Worm (Caenorhabditis elegans): ENCODE results near the gene wrb-1.

The wrb-1 gene

ce11 chrV:1164196-1164691 lies 31.6 kb upstream of the wrb-1 start, which contains the start of gene T21H3.5:
Gene T21H3.5 (minus strand): TSS chrV:1164293.
- TF ChIP-seq ham-2 (GFP tag; optimal IDR thresholded peaks at IDR 0.05) (peak; percentile 87), unc-120 (tag; optimal IDR thresholded peaks at IDR 0.05; ENCODE audit: poor library complexity, severe bottlenecking) (no peak)

DNA sequence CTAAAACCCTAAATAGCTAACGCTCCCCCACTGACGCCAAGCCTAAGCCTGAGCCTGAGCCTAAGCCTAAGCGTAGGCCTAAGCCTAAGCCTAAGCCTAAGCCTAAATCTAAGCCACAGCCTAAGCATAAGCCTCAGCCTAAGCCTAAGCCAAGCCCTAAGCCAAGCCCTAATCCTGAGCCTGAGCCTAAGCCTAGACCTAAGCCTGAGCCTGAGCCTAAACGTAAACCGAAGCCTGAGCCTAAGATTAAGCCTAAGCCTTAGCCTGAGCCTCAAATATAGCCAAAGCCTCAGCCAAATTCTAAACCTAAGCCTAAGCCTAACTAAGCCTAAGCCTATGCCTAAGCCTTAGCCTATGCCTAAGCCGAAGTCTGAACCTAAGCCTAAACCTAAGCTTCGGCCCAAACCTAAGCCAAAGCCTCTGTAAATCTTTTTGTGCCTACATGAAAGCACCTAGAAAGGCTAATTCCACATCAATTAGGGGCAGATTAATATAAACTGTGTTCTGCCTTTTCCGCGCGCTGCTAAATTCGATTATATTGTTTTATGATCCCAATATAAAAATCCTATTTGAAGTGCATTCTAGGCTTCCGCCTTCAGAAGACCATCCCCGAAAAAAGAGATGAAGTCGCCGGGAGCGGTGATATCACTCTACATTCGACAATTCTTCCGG lies 30.6 kb upstream of the wrb-1 start, which contains the start of gene ptr-16:
TSS of gene ptr-16 (plus strand) at position 622 of the 672 bp plus-strand sequence.
- peak; percentile 24 for TF ChIP-seq ceh-83 (GFP tag; optimal IDR thresholded peaks at IDR 0.05)
- no peak for TF ChIP-seq nhr-237 (tag; optimal IDR thresholded peaks at IDR 0.05)

DNA sequence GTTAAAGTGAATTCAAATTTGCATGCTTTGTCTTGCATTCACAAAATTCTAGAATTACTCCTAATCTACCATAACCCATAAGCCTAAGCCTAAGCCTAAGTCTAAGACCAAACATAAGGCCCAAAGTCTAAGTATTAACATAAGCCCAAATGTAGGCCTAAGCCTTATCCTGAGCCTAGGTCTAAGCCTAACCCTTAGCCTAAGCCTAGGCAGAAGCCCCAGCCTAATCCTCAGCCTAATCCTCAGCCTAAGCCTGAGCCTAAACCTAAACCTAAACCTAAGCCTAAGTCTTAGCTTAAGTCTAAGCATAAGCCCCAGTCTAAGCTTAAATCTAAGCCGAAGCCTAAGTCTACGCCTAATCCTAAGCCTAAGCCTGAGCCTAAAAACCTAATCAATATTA lies 25.3 kb upstream of the wrb-1 start:
- TF ChIP-seq drap-1 (GFP tag; optimal IDR thresholded peaks at IDR 0.05) (no peak), tbx-8 (GFP tag; optimal IDR thresholded peaks at IDR 0.05) (no peak), nhr-237 (tag; optimal IDR thresholded peaks at IDR 0.05) (no peak), mep-1 (tag; optimal IDR thresholded peaks at IDR 0.05) (no peak), bed-3 (GFP tag; optimal IDR thresholded peaks at IDR 0.05) (no peak), ztf-11 (tag; optimal IDR thresholded peaks at IDR 0.05) (no peak), ceh-39 (tag; optimal IDR thresholded peaks at IDR 0.05) (no peak)

ce11 chrV:1176277-1176839 lies 19.5 kb upstream of the wrb-1 start, which contains the start of gene T21H3.1:
Gene T21H3.1 (plus strand): TSS chrV:1176724.
- no peak for TF ChIP-seq M03D4.4 (tag; optimal IDR thresholded peaks at IDR 0.05)
- TF ChIP-seq zip-8 (tag; optimal IDR thresholded peaks at IDR 0.05), result peak; percentile 45
- no peak for TF ChIP-seq snpc-4 (tag; optimal IDR thresholded peaks at IDR 0.05)
- TF ChIP-seq elt-3 (tag; optimal IDR thresholded peaks at IDR 0.05), result no peak
- TF ChIP-seq mep-1 (tag; optimal IDR thresholded peaks at IDR 0.05), result no peak
- no peak for TF ChIP-seq cnd-1 (tag; optimal IDR thresholded peaks at IDR 0.05)

- TF ChIP-seq unc-39 (tag; optimal IDR thresholded peaks at IDR 0.05) (no peak), flh-1 (GFP tag; optimal IDR thresholded peaks at IDR 0.05) (no peak), sptf-1 (tag; optimal IDR thresholded peaks at IDR 0.05) (no peak), ceh-39 (tag; optimal IDR thresholded peaks at IDR 0.05) (no peak), hlh-1 (tag; optimal IDR thresholded peaks at IDR 0.05) (no peak), unc-120 (tag; optimal IDR thresholded peaks at IDR 0.05; ENCODE audit: poor library complexity, severe bottlenecking) (no peak), blmp-1 (tag; optimal IDR thresholded peaks at IDR 0.05) (no peak), nhr-2 (tag; optimal IDR thresholded peaks at IDR 0.05) (no peak), elt-1 (tag; optimal IDR thresholded peaks at IDR 0.05; ENCODE audit: borderline replicate concordance, insufficient read depth) (no peak), tbx-8 (GFP tag; optimal IDR thresholded peaks at IDR 0.05) (no peak), ces-1 (GFP tag; optimal IDR thresholded peaks at IDR 0.05) (no peak), pha-4 (tag; optimal IDR thresholded peaks at IDR 0.05) (no peak)
Measured at ce11 chrV:1179279-1179678, 16.6 kb upstream of the wrb-1 start, which contains the start of gene F25A2.1. Gene F25A2.1 (plus strand): TSS chrV:1179579.

DNA sequence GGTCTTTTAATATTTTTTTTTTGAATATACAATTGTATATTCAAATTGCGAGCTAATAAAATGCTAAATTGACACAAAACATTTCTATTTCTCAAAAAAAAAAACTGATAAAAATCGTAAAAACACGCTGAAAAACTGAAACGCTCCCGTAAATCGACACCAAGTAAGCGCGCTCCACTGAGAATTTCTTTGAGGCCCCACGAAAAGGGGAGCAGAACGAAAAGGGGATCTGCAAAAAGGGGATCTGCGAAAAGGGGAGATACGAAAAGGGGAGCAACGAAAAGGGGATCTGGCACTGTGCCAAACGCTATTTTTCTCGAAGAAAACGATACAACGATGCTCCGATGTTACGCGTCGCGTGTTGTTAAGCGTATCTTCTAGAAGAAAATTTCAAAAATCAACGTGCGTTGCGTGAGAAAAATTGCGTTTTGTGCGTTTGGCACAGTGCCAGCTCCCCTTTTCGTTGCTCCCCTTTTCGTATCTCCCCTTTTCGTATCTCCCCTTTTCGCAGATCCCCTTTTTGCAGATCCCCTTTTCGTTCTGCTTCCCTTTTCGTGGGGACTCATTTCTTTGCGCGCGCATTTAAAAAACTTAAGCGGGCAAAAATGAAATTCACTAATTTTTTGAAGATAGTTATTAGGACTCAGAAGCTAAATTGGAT lies 1.3 kb downstream of the wrb-1 start:
- TF ChIP-seq cnd-1 (tag; optimal IDR thresholded peaks at IDR 0.05) (peak; percentile 23), sptf-1 (tag; optimal IDR thresholded peaks at IDR 0.05) (peak; percentile 75), mls-2 (tag; optimal IDR thresholded peaks at IDR 0.05) (peak; percentile 54), ces-1 (GFP tag; optimal IDR thresholded peaks at IDR 0.05) (peak; percentile 42), drap-1 (GFP tag; optimal IDR thresholded peaks at IDR 0.05) (peak; percentile 16), mep-1 (tag; optimal IDR thresholded peaks at IDR 0.05) (peak; percentile 4), unc-120 (tag; optimal IDR thresholded peaks at IDR 0.05; ENCODE audit: poor library complexity, severe bottlenecking) (peak; percentile 17)

Measured in whole organism, mixed stage, embryonic.